Worm (Caenorhabditis elegans) whole organism, L3 larva: ENCODE results near the gene Y45F10B.13.

Source experiments
- ama-1 ChIP-seq: fragments of 150-350 bp; optimal IDR thresholded peaks from 2 replicates; lab custom pipeline; 2018
- nhr-28 ChIP-seq: fragments of 150-350 bp; optimal IDR thresholded peaks from 2 replicates; lab custom pipeline; 2014; ENCODE audit warnings: missing biosample characterization, missing genetic modification characterization

DNA sequence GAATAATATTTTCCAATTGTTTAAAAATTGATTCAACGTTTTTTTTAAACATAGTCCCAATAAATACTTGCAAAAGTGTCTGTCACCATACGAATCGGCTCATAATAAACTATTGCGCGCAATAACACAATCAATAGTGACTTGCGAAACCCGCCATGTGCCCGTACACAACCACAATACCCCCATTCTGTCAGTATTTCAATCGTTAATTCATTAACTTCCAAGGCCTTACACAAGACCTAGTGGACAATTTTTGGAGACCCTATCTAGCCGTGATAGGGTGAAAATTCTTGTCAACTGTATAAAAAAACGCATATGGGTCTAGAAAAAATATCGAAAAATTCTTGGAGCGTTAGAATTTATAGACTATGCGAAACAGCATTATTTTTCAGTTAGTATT is 39.1 kb upstream of the Y45F10B.13 start:
- TF ChIP-seq nhr-28 (tag; lab: Kevin White, UChicago): no peak
- no peak for TF ChIP-seq ama-1 (lab: Kevin White, UChicago)
